Worm (Caenorhabditis elegans) whole organism, young adult: ENCODE measurements around the gene F09F9.5.

ENCODE experiments used
- B0035.1 ChIP-seq: sonication (generic microtip); optimal IDR thresholded peaks from 2 replicates; lab custom pipeline; 2016; ENCODE audit warnings: missing genetic modification characterization, mild to moderate bottlenecking, missing compliant biosample characterization, missing genotype, missing genetic modification reagents
- B0336.3 ChIP-seq: fragments of 200-800 bp; sonication (Bioruptor generic); IDR thresholded peaks from 2 replicates; pipeline ENCODE4 v1.3.6; 2022; ENCODE audit warnings: missing genetic modification characterization, missing compliant biosample characterization
- D2030.7 ChIP-seq: fragments of 200-800 bp; sonication (Bioruptor generic); IDR thresholded peaks from 2 replicates; pipeline ENCODE4 v1.3.6; 2022; ENCODE audit warnings: missing genetic modification reagents, missing genetic modification characterization, missing compliant biosample characterization
- F10E7.11 ChIP-seq: sonication (generic microtip); optimal IDR thresholded peaks from 2 replicates; lab custom pipeline; 2017; ENCODE audit warnings: mild to moderate bottlenecking, missing genetic modification characterization, moderate library complexity, missing compliant biosample characterization
- T07F8.4 ChIP-seq: sonication (generic microtip); optimal IDR thresholded peaks from 2 replicates; lab custom pipeline; 2016; ENCODE audit warnings: mild to moderate bottlenecking, missing genetic modification characterization, moderate library complexity, missing compliant biosample characterization
- Y53F4B.3 ChIP-seq: fragments of 200-800 bp; sonication (Bioruptor generic); IDR thresholded peaks from 2 replicates; pipeline ENCODE4 v1.3.6; 2022; ENCODE audit warnings: missing genetic modification reagents, missing genetic modification characterization, missing compliant biosample characterization
- Y53G8AR.9 ChIP-seq: fragments of 200-800 bp; sonication (Bioruptor generic); conservative IDR thresholded peaks from 2 replicates; pipeline ENCODE4 v1.3.6; 2022; ENCODE audit warnings: missing genetic modification reagents, missing genetic modification characterization, missing compliant biosample characterization
- ZK185.1 ChIP-seq: sonication (generic microtip); optimal IDR thresholded peaks from 2 replicates; lab custom pipeline; 2016; ENCODE audit warnings: mild to moderate bottlenecking, missing genetic modification characterization, missing compliant biosample characterization; ENCODE audit not compliant: poor library complexity, severe bottlenecking
- ama-1 ChIP-seq, 3 experiments: fragments of 150-350 bp in 1 of 3; sonication (generic microtip) in 2 of 3; optimal IDR thresholded peaks; 2 replicates each; lab custom pipeline; 2014 to 2018; ENCODE audit warnings: missing biosample characterization in 2 of 3, missing genetic modification characterization in 2 of 3, missing genetic modification reagents in 2 of 3
- bed-1 ChIP-seq: fragments of 200-800 bp; sonication (Bioruptor generic); IDR thresholded peaks from 2 replicates; pipeline ENCODE4 v1.3.6; 2022; ENCODE audit warnings: missing genetic modification reagents, missing genetic modification characterization, missing compliant biosample characterization
- cebp-1 ChIP-seq, 2 experiments: fragments of 200-800 bp in 1 of 2; sonication (Bioruptor generic) in 1 of 2; sonication (generic microtip) in 1 of 2; IDR thresholded peaks in 1 of 2; optimal IDR thresholded peaks in 1 of 2; 2 replicates each; pipeline versions ENCODE4 v1.3.6 to Lab custom; 2017 to 2022; ENCODE audit warnings: missing compliant biosample characterization in 2 of 2, missing genetic modification characterization in 2 of 2, mild to moderate bottlenecking in 1 of 2, missing genetic modification reagents in 1 of 2, moderate library complexity in 1 of 2
- ceh-27 ChIP-seq: fragments of 200-800 bp; sonication (Bioruptor generic); optimal IDR thresholded peaks from 2 replicates; lab custom pipeline; 2018; ENCODE audit warnings: mild to moderate bottlenecking, missing genetic modification characterization, moderate library complexity, missing compliant biosample characterization
- ceh-58 ChIP-seq: fragments of 200-800 bp; sonication (Bioruptor generic); IDR thresholded peaks from 2 replicates; pipeline ENCODE4 v1.3.6; 2022; ENCODE audit warnings: missing genetic modification characterization, missing compliant biosample characterization
- die-1 ChIP-seq: sonication (generic microtip); optimal IDR thresholded peaks from 2 replicates; lab custom pipeline; 2016; ENCODE audit warnings: missing genotype, mild to moderate bottlenecking, missing genetic modification characterization, missing compliant biosample characterization
- dpff-1 ChIP-seq: sonication (generic microtip); optimal IDR thresholded peaks from 2 replicates; lab custom pipeline; 2017; ENCODE audit warnings: mild to moderate bottlenecking, missing genetic modification characterization, missing compliant biosample characterization
- egl-44 ChIP-seq: fragments of 200-800 bp; sonication (Bioruptor generic); IDR thresholded peaks from 2 replicates; pipeline ENCODE4 v1.3.6; 2022; ENCODE audit warnings: missing genetic modification reagents, missing genetic modification characterization, missing compliant biosample characterization
- egrh-3 ChIP-seq: fragments of 200-800 bp; sonication (Bioruptor generic); IDR thresholded peaks from 2 replicates; pipeline ENCODE4 v1.3.6; 2022; ENCODE audit warnings: missing genetic modification reagents, missing genetic modification characterization, missing compliant biosample characterization
- ekl-4 ChIP-seq: fragments of 200-800 bp; sonication (Bioruptor generic); IDR thresholded peaks from 2 replicates; pipeline ENCODE4 v1.3.6; 2022; ENCODE audit warnings: missing genetic modification reagents, missing genetic modification characterization, missing compliant biosample characterization
- hsf-1 ChIP-seq: fragments of 200-800 bp; sonication (Bioruptor generic); IDR thresholded peaks from 2 replicates; pipeline ENCODE4 v1.3.6; 2022; ENCODE audit warnings: missing genetic modification reagents, missing genetic modification characterization, missing compliant biosample characterization
- lag-1 ChIP-seq: fragments of 200-800 bp; sonication (Bioruptor generic); IDR thresholded peaks from 2 replicates; pipeline ENCODE4 v1.3.6; 2022; ENCODE audit warnings: missing genetic modification reagents, missing genetic modification characterization, missing compliant biosample characterization
- lin-26 ChIP-seq: fragments of 200-800 bp; sonication (Bioruptor generic); IDR thresholded peaks from 2 replicates; pipeline ENCODE4 v1.3.6; 2022; ENCODE audit warnings: missing genetic modification reagents, missing genetic modification characterization, missing compliant biosample characterization
- lsy-27 ChIP-seq: sonication (generic microtip); optimal IDR thresholded peaks from 2 replicates; lab custom pipeline; 2017; ENCODE audit warnings: missing genetic modification characterization, mild to moderate bottlenecking, missing compliant biosample characterization, antibody characterized with exemption, missing genotype, borderline replicate concordance; ENCODE audit not compliant: insufficient read depth
- madf-10 ChIP-seq: sonication (generic microtip); optimal IDR thresholded peaks from 2 replicates; lab custom pipeline; 2016; ENCODE audit warnings: mild to moderate bottlenecking, missing genetic modification characterization, missing compliant biosample characterization
- madf-3 ChIP-seq: fragments of 200-800 bp; sonication (Bioruptor generic); IDR thresholded peaks from 2 replicates; pipeline ENCODE4 v1.3.6; 2022; ENCODE audit warnings: missing genetic modification reagents, missing genetic modification characterization, missing compliant biosample characterization
- madf-6 ChIP-seq: fragments of 200-800 bp; sonication (Bioruptor generic); IDR thresholded peaks from 2 replicates; pipeline ENCODE4 v1.3.6; 2022; ENCODE audit warnings: missing genetic modification reagents, missing genetic modification characterization, missing compliant biosample characterization
- mes-4 ChIP-seq: sonication (generic microtip); optimal IDR thresholded peaks from 2 replicates; lab custom pipeline; 2016; ENCODE audit warnings: missing genotype, missing genetic modification characterization, missing compliant biosample characterization
- pbrm-1 ChIP-seq: fragments of 200-800 bp; sonication (Bioruptor generic); IDR thresholded peaks from 2 replicates; pipeline ENCODE4 v1.3.6; 2022; ENCODE audit warnings: missing genetic modification reagents, missing genetic modification characterization, missing compliant biosample characterization
- pha-4 ChIP-seq: fragments of 150-350 bp; sonication (generic microtip); optimal IDR thresholded peaks from 2 replicates; lab custom pipeline; 2014; ENCODE audit warnings: missing biosample characterization, missing genetic modification reagents, missing genetic modification characterization
- rec-8 ChIP-seq, 2 experiments: sonication (generic microtip); optimal IDR thresholded peaks; 2 replicates each; lab custom pipeline; 2016; ENCODE audit warnings: mild to moderate bottlenecking in 2 of 2, missing genetic modification characterization in 2 of 2, missing genetic modification reagents in 2 of 2, missing genotype in 2 of 2, missing biosample characterization in 1 of 2, missing compliant biosample characterization in 1 of 2, moderate library complexity in 1 of 2
- repo-1 ChIP-seq: sonication (generic microtip); optimal IDR thresholded peaks from 2 replicates; lab custom pipeline; 2017; ENCODE audit warnings: mild to moderate bottlenecking, missing genetic modification characterization, missing compliant biosample characterization
- rpc-1 ChIP-seq, 2 experiments: fragments of 150-350 bp in 1 of 2; sonication (generic microtip) in 1 of 2; optimal IDR thresholded peaks; 2 replicates each; lab custom pipeline; 2014 to 2018; ENCODE audit warnings: missing biosample characterization in 1 of 2, missing genetic modification characterization in 1 of 2, missing genetic modification reagents in 1 of 2, missing genotype in 1 of 2
- snpc-3.4 ChIP-seq: sonication (generic microtip); optimal IDR thresholded peaks from 2 replicates; lab custom pipeline; 2017; ENCODE audit warnings: missing genetic modification characterization, mild to moderate bottlenecking, missing compliant biosample characterization, antibody characterized with exemption, moderate library complexity, missing genotype, missing genetic modification reagents
- tlf-1 ChIP-seq: fragments of 200-800 bp; sonication (Bioruptor generic); optimal IDR thresholded peaks from 2 replicates; lab custom pipeline; 2018; ENCODE audit warnings: mild to moderate bottlenecking, missing genetic modification characterization, missing compliant biosample characterization
- unc-62 ChIP-seq: fragments of 150-350 bp; optimal IDR thresholded peaks from 2 replicates; lab custom pipeline; 2014; ENCODE audit warnings: missing biosample characterization, missing genetic modification reagents, missing genetic modification characterization
- ztf-22 ChIP-seq: fragments of 200-800 bp; sonication (Bioruptor generic); optimal IDR thresholded peaks from 2 replicates; lab custom pipeline; 2018; ENCODE audit warnings: mild to moderate bottlenecking, missing genetic modification characterization, moderate library complexity, missing compliant biosample characterization
- ztf-26 ChIP-seq: sonication (generic microtip); optimal IDR thresholded peaks from 2 replicates; lab custom pipeline; 2017; ENCODE audit warnings: missing genetic modification characterization, missing compliant biosample characterization

F09F9.5 gene

DNA sequence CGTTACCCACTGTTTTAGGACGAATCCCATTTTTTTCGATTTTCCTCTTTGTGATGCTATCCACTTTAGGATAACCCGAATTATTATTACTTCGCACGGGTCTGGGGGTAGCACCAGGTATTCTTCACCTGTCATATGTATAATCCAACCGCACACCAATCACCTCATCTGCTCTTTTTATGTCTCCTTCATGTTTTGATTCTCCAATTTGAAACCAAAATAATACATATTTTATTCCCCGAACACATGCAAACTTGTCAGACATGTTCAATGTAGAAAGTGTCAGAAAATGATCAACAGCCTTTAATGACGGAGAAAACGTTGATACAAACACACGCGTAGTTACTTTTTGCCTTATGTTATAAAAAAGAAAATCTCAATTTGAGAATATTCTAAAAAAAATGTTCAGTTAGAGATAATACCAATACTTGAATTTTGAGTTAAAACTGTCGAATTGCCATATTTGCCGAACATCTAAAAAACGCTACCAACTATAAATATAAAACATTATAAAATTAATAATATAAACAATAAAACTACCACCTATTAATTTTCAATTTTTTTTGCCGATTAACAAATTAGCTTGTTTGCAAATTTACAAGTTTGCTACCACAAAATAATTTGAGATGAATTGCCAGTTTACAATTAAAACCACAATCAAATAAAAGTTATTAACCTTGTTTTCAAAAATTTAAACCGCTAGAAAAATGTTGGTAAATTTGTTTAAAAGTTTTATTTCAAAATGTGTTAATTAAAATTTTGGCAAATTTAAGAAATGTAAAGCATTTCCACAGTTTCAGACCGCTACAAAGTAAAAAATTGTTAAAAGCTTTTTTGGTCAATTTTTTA, 30.1 kb downstream of the F09F9.5 start (continued):
- TF ChIP-seq tlf-1 (GFP tag; lab: Kevin White, UChicago) (peak; percentile 25), snpc-3.4 (tag; lab: Kevin White, UChicago) (no peak), die-1 (tag; lab: Kevin White, UChicago) (no peak), ZK185.1 (tag; lab: Kevin White, UChicago) (peak; percentile 33), madf-10 (tag; lab: Kevin White, UChicago) (peak; percentile 73), rpc-1 (optimal IDR thresholded peaks at IDR 0.05; lab: Kevin White, UChicago) (no peak), rpc-1 (tag; optimal IDR thresholded peaks at IDR 0.05; lab: Kevin White, UChicago) (no peak), egrh-3 (GFP tag; lab: Robert Waterston, UW) (no peak), B0035.1 (tag; lab: Kevin White, UChicago) (no peak), egl-44 (no peak), ztf-22 (GFP tag; lab: Kevin White, UChicago) (no peak), lag-1 (GFP tag; lab: Robert Waterston, UW) (no peak)

DNA sequence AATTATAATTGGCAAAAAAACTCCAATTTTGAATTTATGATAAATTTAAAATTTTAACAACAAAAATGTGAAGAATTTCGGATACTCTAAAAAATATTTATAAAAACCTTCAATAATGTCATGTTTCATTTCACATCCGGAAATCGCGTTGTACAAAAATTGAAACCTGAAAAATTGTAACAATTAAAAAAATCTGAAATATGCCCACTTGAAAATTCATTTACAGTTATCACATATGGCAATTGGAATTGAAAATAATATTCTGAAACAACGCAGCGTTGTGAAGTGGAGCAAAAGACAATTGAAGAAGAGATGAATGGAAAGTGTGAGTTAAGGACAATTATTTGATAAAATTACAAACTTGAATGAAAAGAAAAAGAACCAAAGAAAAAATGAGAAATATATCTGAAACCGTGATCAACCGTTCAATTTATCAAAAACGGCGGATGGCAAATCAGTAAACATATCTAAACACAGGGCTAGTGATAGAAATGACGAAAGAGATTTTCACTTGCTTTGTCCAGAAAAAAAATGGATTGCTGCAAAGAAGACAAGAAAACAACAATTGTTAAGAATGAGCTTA, 30.8 kb downstream of the F09F9.5 start:
- peak; percentile 49 for TF ChIP-seq dpff-1
- TF ChIP-seq mes-4 (tag; lab: Kevin White, UChicago) = no peak
- TF ChIP-seq cebp-1 (GFP tag; IDR thresholded peaks at IDR 0.05; lab: Robert Waterston, UW) = no peak
- TF ChIP-seq cebp-1 (tag; optimal IDR thresholded peaks at IDR 0.05; lab: Kevin White, UChicago) = peak; percentile 39
- TF ChIP-seq lsy-27 (tag; lab: Kevin White, UChicago) = no peak
- 0 out of 2 replicates have a peak, but pooled peaks have one; percentile 15 for TF ChIP-seq ekl-4 (GFP tag; lab: Robert Waterston, UW)
- TF ChIP-seq F10E7.11 (tag; lab: Kevin White, UChicago) = no peak
- no peak for TF ChIP-seq D2030.7 (GFP tag; lab: Robert Waterston, UW)
- peak; percentile 5; the same call in 1 of the 2 replicates for TF ChIP-seq B0336.3 (GFP tag; lab: Robert Waterston, UW)
- 0 out of 2 replicates have a peak, but pooled peaks have one; percentile 3 for TF ChIP-seq ceh-58 (GFP tag; lab: Robert Waterston, UW)
- no peak for TF ChIP-seq egrh-3 (GFP tag; lab: Robert Waterston, UW)
- no peak for TF ChIP-seq lag-1 (GFP tag; lab: Robert Waterston, UW)
- TF ChIP-seq pbrm-1 = 0 out of 2 replicates have a peak, but pooled peaks have one; percentile 15
- no peak for TF ChIP-seq Y53F4B.3
- TF ChIP-seq madf-3 (GFP tag; lab: Robert Waterston, UW) = no peak
- no peak for TF ChIP-seq bed-1 (GFP tag; lab: Robert Waterston, UW)
- TF ChIP-seq ama-1 (optimal IDR thresholded peaks at IDR 0.05; lab: Kevin White, UChicago) = no peak
- peak in 1 of 2 experiments; percentile 41 for TF ChIP-seq ama-1 (GFP tag; optimal IDR thresholded peaks at IDR 0.05; lab: Kevin White, UChicago)
- no peak for TF ChIP-seq rec-8 (tag; optimal IDR thresholded peaks at IDR 0.05; lab: Kevin White, UChicago)
- no peak for TF ChIP-seq unc-62 (GFP tag; lab: Kevin White, UChicago)
- no peak for TF ChIP-seq lin-26 (GFP tag; lab: Robert Waterston, UW)
- peak; percentile 8; the same call in 1 of the 2 replicates for TF ChIP-seq Y53G8AR.9 (GFP tag; lab: Robert Waterston, UW)
- no peak for TF ChIP-seq ceh-27 (GFP tag; lab: Kevin White, UChicago)
- TF ChIP-seq T07F8.4 (tag; lab: Kevin White, UChicago) = no peak
- TF ChIP-seq repo-1 (tag; lab: Kevin White, UChicago) = peak; percentile 69
- TF ChIP-seq hsf-1 (GFP tag; lab: Robert Waterston, UW) = no peak
- no peak for TF ChIP-seq pha-4 (tag; lab: Kevin White, UChicago)
- TF ChIP-seq ztf-26 = peak; percentile 31
- TF ChIP-seq madf-6 = 0 out of 2 replicates have a peak, but pooled peaks have one; percentile 21
- TF ChIP-seq snpc-3.4 (tag; lab: Kevin White, UChicago) = no peak
